Worm (Caenorhabditis elegans) whole organism, midembryonic: Measurements from ENCODE around the gene col-148.

ENCODE experiments used
- T22C8.4 ChIP-seq: fragments of 200-800 bp; sonication (Bioruptor generic); IDR thresholded peaks from 2 replicates; pipeline ENCODE4 v1.3.6; 2022; ENCODE audit warnings: missing genetic modification characterization, missing compliant biosample characterization
- cog-1 ChIP-seq: sonication (generic microtip); optimal IDR thresholded peaks from 2 replicates; lab custom pipeline; 2016; ENCODE audit warnings: missing genetic modification characterization, missing compliant biosample characterization
- flt-1 ChIP-seq: fragments of 200-800 bp; sonication (Bioruptor generic); IDR thresholded peaks from 2 replicates; pipeline ENCODE4 v1.3.6; 2022; ENCODE audit warnings: missing genetic modification characterization, missing compliant biosample characterization
- klf-2 ChIP-seq: fragments of 200-800 bp; sonication (Bioruptor generic); conservative IDR thresholded peaks from 2 replicates; pipeline ENCODE4 v1.3.6; 2022; ENCODE audit warnings: missing genetic modification reagents, missing genetic modification characterization, missing compliant biosample characterization
- med-1 ChIP-seq: sonication (generic microtip); optimal IDR thresholded peaks from 2 replicates; lab custom pipeline; 2017; ENCODE audit warnings: missing genetic modification characterization, mild to moderate bottlenecking, missing compliant biosample characterization, antibody characterized with exemption, missing genetic modification reagents; ENCODE audit not compliant: insufficient read depth
- ref-1 ChIP-seq: fragments of 200-800 bp; sonication (Bioruptor generic); conservative IDR thresholded peaks from 2 replicates; pipeline ENCODE4 v1.3.6; 2022; ENCODE audit warnings: missing genetic modification reagents, missing genetic modification characterization, missing compliant biosample characterization
- tab-1 ChIP-seq: fragments of 200-800 bp; sonication (Bioruptor generic); IDR thresholded peaks from 2 replicates; pipeline ENCODE4 v1.3.6; 2022; ENCODE audit warnings: missing genetic modification characterization, missing compliant biosample characterization
- ztf-23 ChIP-seq: fragments of 200-800 bp; sonication (Bioruptor generic); IDR thresholded peaks from 2 replicates; pipeline ENCODE4 v1.3.6; 2022; ENCODE audit warnings: missing genetic modification reagents, missing genetic modification characterization, missing compliant biosample characterization
- ztf-29 ChIP-seq: fragments of 200-800 bp; sonication (Bioruptor generic); IDR thresholded peaks from 2 replicates; pipeline ENCODE4 v1.3.6; 2022; ENCODE audit warnings: missing genetic modification reagents, missing genetic modification characterization, missing compliant biosample characterization

col-148 gene

ce11 chrV:10241121-10241803 is at the start of gene col-148, which contains the start of gene C12D8.21:
Gene col-148 (plus strand): TSS chrV:10241753.
Gene C12D8.21 (minus strand): TSS chrV:10241188.
- TF ChIP-seq cog-1 (no peak), tab-1 (GFP tag; lab: Robert Waterston, UW) (no peak), T22C8.4 (GFP tag; lab: Robert Waterston, UW) (no peak)

ce11 chrV:10198386-10198785 is 43.2 kb upstream of the col-148 start, which contains the start of gene ZK856.6:
Gene ZK856.6 (plus strand): TSS chrV:10198686.
- TF ChIP-seq cog-1 (no peak), flt-1 (GFP tag; lab: Robert Waterston, UW) (no peak), ztf-29 (GFP tag; lab: Robert Waterston, UW) (no peak), med-1 (GFP tag; lab: Kevin White, UChicago) (no peak), tab-1 (GFP tag; lab: Robert Waterston, UW) (no peak), ref-1 (GFP tag; lab: Robert Waterston, UW) (no peak), klf-2 (no peak), T22C8.4 (GFP tag; lab: Robert Waterston, UW) (no peak), ztf-23 (GFP tag; lab: Robert Waterston, UW) (no peak)

- no peak for TF ChIP-seq tab-1 (GFP tag; lab: Robert Waterston, UW)
- no peak for TF ChIP-seq ztf-29 (GFP tag; lab: Robert Waterston, UW)
- TF ChIP-seq cog-1: no peak
- no peak for TF ChIP-seq flt-1 (GFP tag; lab: Robert Waterston, UW)
- no peak for TF ChIP-seq T22C8.4 (GFP tag; lab: Robert Waterston, UW)
- no peak for TF ChIP-seq ref-1 (GFP tag; lab: Robert Waterston, UW)
- TF ChIP-seq med-1 (GFP tag; lab: Kevin White, UChicago): no peak
- TF ChIP-seq ztf-23 (GFP tag; lab: Robert Waterston, UW): no peak
- no peak for TF ChIP-seq klf-2
Measured at ce11 chrV:10201913-10202312, 39.6 kb upstream of the col-148 start, which contains the start of gene ZK856.7. Gene ZK856.7 (plus strand): TSS chrV:10202098.

- no peak for TF ChIP-seq T22C8.4 (GFP tag; lab: Robert Waterston, UW)
- TF ChIP-seq ztf-23 (GFP tag; lab: Robert Waterston, UW): no peak
- no peak for TF ChIP-seq cog-1
- TF ChIP-seq tab-1 (GFP tag; lab: Robert Waterston, UW): no peak
- TF ChIP-seq flt-1 (GFP tag; lab: Robert Waterston, UW): no peak
- TF ChIP-seq ztf-29 (GFP tag; lab: Robert Waterston, UW): no peak
- TF ChIP-seq ref-1 (GFP tag; lab: Robert Waterston, UW): no peak
- TF ChIP-seq med-1 (GFP tag; lab: Kevin White, UChicago): no peak
Measured at ce11 chrV:10202340-10202739, 39.2 kb upstream of the col-148 start.

ce11 chrV:10203435-10204009 is 38.0 kb upstream of the col-148 start, which contains the start of gene chpf-1:
Gene chpf-1 (minus strand): TSS chrV:10203485.
- TF ChIP-seq med-1 (GFP tag; lab: Kevin White, UChicago): no peak
- TF ChIP-seq ztf-23 (GFP tag; lab: Robert Waterston, UW): no peak
- TF ChIP-seq cog-1: no peak
- no peak for TF ChIP-seq ref-1 (GFP tag; lab: Robert Waterston, UW)
- TF ChIP-seq klf-2: no peak
- no peak for TF ChIP-seq flt-1 (GFP tag; lab: Robert Waterston, UW)
- TF ChIP-seq tab-1 (GFP tag; lab: Robert Waterston, UW): no peak
- no peak; the same call in 1 of the 2 replicates for TF ChIP-seq T22C8.4 (GFP tag; lab: Robert Waterston, UW)
- no peak for TF ChIP-seq ztf-29 (GFP tag; lab: Robert Waterston, UW)

- TF ChIP-seq tab-1 (GFP tag; lab: Robert Waterston, UW): no peak
- no peak for TF ChIP-seq ref-1 (GFP tag; lab: Robert Waterston, UW)
- TF ChIP-seq med-1 (GFP tag; lab: Kevin White, UChicago): no peak
- no peak for TF ChIP-seq cog-1
- no peak for TF ChIP-seq ztf-29 (GFP tag; lab: Robert Waterston, UW)
Measured at ce11 chrV:10204863-10205338, 36.7 kb upstream of the col-148 start, which contains the start of the genes ZK856.19 and ZK856.11. Gene ZK856.19 (minus strand): TSS chrV:10204913. Gene ZK856.11 (minus strand): TSS chrV:10204938.

ce11 chrV:10205483-10205882 is 36.1 kb upstream of the col-148 start, which contains the start of gene ZK856.16:
Gene ZK856.16 (minus strand): TSS chrV:10205583.
- no peak for TF ChIP-seq ztf-29 (GFP tag; lab: Robert Waterston, UW)
- no peak for TF ChIP-seq ref-1 (GFP tag; lab: Robert Waterston, UW)
- no peak for TF ChIP-seq med-1 (GFP tag; lab: Kevin White, UChicago)
- TF ChIP-seq klf-2: no peak
- no peak for TF ChIP-seq tab-1 (GFP tag; lab: Robert Waterston, UW)
- no peak for TF ChIP-seq flt-1 (GFP tag; lab: Robert Waterston, UW)
- TF ChIP-seq ztf-23 (GFP tag; lab: Robert Waterston, UW): no peak
- no peak for TF ChIP-seq T22C8.4 (GFP tag; lab: Robert Waterston, UW)
- no peak for TF ChIP-seq cog-1

- TF ChIP-seq klf-2 (no peak), flt-1 (GFP tag; lab: Robert Waterston, UW) (no peak)
Measured at ce11 chrV:10206502-10206901, 35.1 kb upstream of the col-148 start, which contains the start of gene rpc-25. Gene rpc-25 (minus strand): TSS chrV:10206602.

ce11 chrV:10210244-10210643 is 31.3 kb upstream of the col-148 start, which contains the start of gene tftc-3:
Gene tftc-3 (minus strand): TSS chrV:10210344.
- TF ChIP-seq klf-2 (no peak), tab-1 (GFP tag; lab: Robert Waterston, UW) (no peak), ref-1 (GFP tag; lab: Robert Waterston, UW) (no peak), ztf-23 (GFP tag; lab: Robert Waterston, UW) (no peak), med-1 (GFP tag; lab: Kevin White, UChicago) (no peak), flt-1 (GFP tag; lab: Robert Waterston, UW) (no peak)
